Worm (Caenorhabditis elegans) whole organism, L3 larva: ENCODE results near the gene irk-1.

Experiments
- R02D3.7 ChIP-seq: fragments of 150-350 bp; optimal IDR thresholded peaks from 2 replicates; lab custom pipeline; 2014; ENCODE audit warnings: missing biosample characterization, missing genetic modification characterization
- aly-2 ChIP-seq: fragments of 150-350 bp; optimal IDR thresholded peaks from 2 replicates; lab custom pipeline; 2014; ENCODE audit warnings: missing biosample characterization, missing genetic modification characterization
- fos-1 ChIP-seq: fragments of 150-350 bp; optimal IDR thresholded peaks from 2 replicates; lab custom pipeline; 2014; ENCODE audit warnings: missing biosample characterization, missing genetic modification characterization
- hmg-11 ChIP-seq: sonication (generic microtip); optimal IDR thresholded peaks from 2 replicates; lab custom pipeline; 2016; ENCODE audit warnings: missing genetic modification characterization, missing compliant biosample characterization
- jun-1 ChIP-seq: fragments of 150-350 bp; optimal IDR thresholded peaks from 2 replicates; lab custom pipeline; 2014; ENCODE audit warnings: missing biosample characterization, missing genetic modification reagents, missing genetic modification characterization
- mdl-1 ChIP-seq: fragments of 150-350 bp; optimal IDR thresholded peaks from 2 replicates; lab custom pipeline; 2014; ENCODE audit warnings: missing biosample characterization, missing genetic modification characterization
- nhr-12 ChIP-seq: fragments of 150-350 bp; optimal IDR thresholded peaks from 2 replicates; lab custom pipeline; 2014; ENCODE audit warnings: missing biosample characterization, missing genetic modification characterization
- snpc-4 ChIP-seq: fragments of 150-350 bp; optimal IDR thresholded peaks from 2 replicates; lab custom pipeline; 2014; ENCODE audit warnings: missing biosample characterization, missing genetic modification characterization
- ztf-4 ChIP-seq: fragments of 150-350 bp; optimal IDR thresholded peaks from 2 replicates; lab custom pipeline; 2014; ENCODE audit warnings: missing biosample characterization, missing genetic modification characterization

DNA sequence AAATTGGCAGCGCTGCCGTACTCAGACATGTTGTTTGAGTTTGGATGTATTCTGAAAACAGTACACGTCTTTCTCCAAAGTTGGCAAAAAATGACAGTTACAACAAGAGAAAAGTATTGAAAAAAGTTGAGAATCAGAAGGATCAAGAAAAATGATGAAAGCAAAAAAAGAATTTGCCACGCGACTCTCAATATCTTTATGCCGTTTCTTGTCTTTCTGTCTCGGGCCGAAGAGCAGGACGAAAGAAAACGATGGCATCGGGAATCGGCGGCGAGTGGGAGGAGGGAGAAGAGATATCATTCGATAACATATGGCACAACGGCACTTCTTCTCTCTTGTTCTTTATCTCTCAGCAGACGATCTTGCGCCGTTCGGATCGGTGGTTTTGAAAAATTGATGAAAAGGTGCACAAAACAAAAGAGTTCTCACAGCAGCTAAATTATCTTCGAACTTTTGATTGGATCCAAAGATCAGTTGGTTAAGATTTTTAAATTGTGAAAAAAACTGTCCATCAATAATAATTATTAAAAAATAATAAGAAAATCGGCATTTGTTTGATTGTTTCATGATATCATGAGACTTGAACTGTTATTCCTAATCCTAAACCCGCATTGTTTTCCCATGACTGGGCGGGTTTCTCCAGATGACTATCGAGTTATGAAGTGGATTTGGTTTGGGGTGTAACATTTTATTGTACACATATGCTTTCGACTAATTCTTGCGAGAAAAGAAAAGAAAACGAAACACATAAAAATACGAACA, 45.5 kb upstream of the irk-1 start, which contains the start of gene gei-15:
- TF ChIP-seq hmg-11 (tag; lab: Kevin White, UChicago): no peak
- TF ChIP-seq fos-1 (tag; lab: Kevin White, UChicago): no peak
- TF ChIP-seq aly-2 (tag; lab: Kevin White, UChicago): no peak
- TF ChIP-seq snpc-4 (tag; lab: Kevin White, UChicago): no peak
- no peak for TF ChIP-seq ztf-4 (tag; lab: Kevin White, UChicago)
- TF ChIP-seq jun-1 (tag; lab: Kevin White, UChicago): no peak
- no peak for TF ChIP-seq R02D3.7 (tag; lab: Kevin White, UChicago)
- TF ChIP-seq nhr-12 (tag; lab: Kevin White, UChicago): no peak
- TF ChIP-seq mdl-1 (tag; lab: Kevin White, UChicago): no peak
